Worm (Caenorhabditis elegans) whole organism, L3 larva: Measurements from ENCODE around the gene B0524.5.

ENCODE experiments used
- R02D3.7 ChIP-seq: fragments of 150-350 bp; optimal IDR thresholded peaks from 2 replicates; lab custom pipeline; 2014; ENCODE audit warnings: missing biosample characterization, missing genetic modification characterization
- ceh-28 ChIP-seq: fragments of 150-350 bp; optimal IDR thresholded peaks from 2 replicates; lab custom pipeline; 2014; ENCODE audit warnings: missing biosample characterization, missing genetic modification reagents, missing genetic modification characterization
- fkh-10 ChIP-seq: sonication (generic microtip); optimal IDR thresholded peaks from 2 replicates; lab custom pipeline; 2017; ENCODE audit warnings: missing biosample characterization, missing genetic modification reagents, missing genetic modification characterization
- jun-1 ChIP-seq: fragments of 150-350 bp; optimal IDR thresholded peaks from 2 replicates; lab custom pipeline; 2014; ENCODE audit warnings: missing biosample characterization, missing genetic modification reagents, missing genetic modification characterization
- nhr-11 ChIP-seq: fragments of 150-350 bp; optimal IDR thresholded peaks from 2 replicates; lab custom pipeline; 2014; ENCODE audit warnings: missing biosample characterization, missing genetic modification characterization
- nhr-12 ChIP-seq: fragments of 150-350 bp; optimal IDR thresholded peaks from 2 replicates; lab custom pipeline; 2014; ENCODE audit warnings: missing biosample characterization, missing genetic modification characterization
- nhr-23 ChIP-seq: fragments of 150-350 bp; optimal IDR thresholded peaks from 2 replicates; lab custom pipeline; 2014; ENCODE audit warnings: missing biosample characterization, missing genetic modification reagents, missing genetic modification characterization
- nhr-25 ChIP-seq: sonication (generic microtip); optimal IDR thresholded peaks from 2 replicates; lab custom pipeline; 2017; ENCODE audit warnings: missing biosample characterization, missing genetic modification characterization
- pha-4 ChIP-seq: fragments of 150-350 bp; optimal IDR thresholded peaks from 2 replicates; lab custom pipeline; 2014; ENCODE audit warnings: missing biosample characterization, missing genetic modification reagents, missing genetic modification characterization
- skn-1 ChIP-seq: fragments of 150-350 bp; optimal IDR thresholded peaks from 2 replicates; lab custom pipeline; 2014; ENCODE audit warnings: missing biosample characterization, missing genetic modification characterization
- tbx-2 ChIP-seq: sonication (generic microtip); optimal IDR thresholded peaks from 2 replicates; lab custom pipeline; 2016; ENCODE audit warnings: mild to moderate bottlenecking, missing genetic modification characterization, missing compliant biosample characterization
- ztf-11 ChIP-seq: fragments of 150-350 bp; optimal IDR thresholded peaks from 2 replicates; lab custom pipeline; 2014; ENCODE audit warnings: missing biosample characterization, missing genetic modification characterization

DNA sequence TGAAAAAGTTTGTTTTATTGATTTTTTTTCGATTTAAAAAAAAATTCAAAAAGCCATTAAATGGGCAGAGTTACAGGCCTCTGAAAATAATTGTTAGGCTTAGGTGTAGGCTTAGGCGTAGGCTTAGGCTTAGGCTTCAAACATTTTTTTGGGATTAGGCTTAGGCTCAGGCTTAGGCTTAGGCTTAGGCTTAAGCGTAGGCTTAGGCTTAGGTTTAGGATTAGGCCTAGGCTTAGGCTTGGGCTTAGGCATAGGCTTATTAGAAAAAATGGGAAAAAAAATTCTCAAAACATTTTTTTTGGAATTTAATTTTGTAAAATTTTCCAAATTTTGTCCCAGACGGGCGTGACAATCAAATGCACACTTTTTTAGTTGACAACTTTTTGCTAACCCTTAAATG is 37.5 kb downstream of the B0524.5 start:
- TF ChIP-seq ztf-11 (tag; lab: Kevin White, UChicago) (no peak), nhr-12 (tag; lab: Kevin White, UChicago) (no peak), pha-4 (tag; lab: Kevin White, UChicago) (no peak), jun-1 (tag; lab: Kevin White, UChicago) (no peak), nhr-11 (tag; lab: Kevin White, UChicago) (no peak), ceh-28 (no peak), nhr-25 (no peak), fkh-10 (no peak), tbx-2 (tag; lab: Kevin White, UChicago) (no peak), nhr-23 (tag; lab: Kevin White, UChicago) (no peak), skn-1 (no peak), R02D3.7 (no peak)
